Worm (Caenorhabditis elegans): ENCODE measurements around the gene max-1.

max-1 gene

DNA sequence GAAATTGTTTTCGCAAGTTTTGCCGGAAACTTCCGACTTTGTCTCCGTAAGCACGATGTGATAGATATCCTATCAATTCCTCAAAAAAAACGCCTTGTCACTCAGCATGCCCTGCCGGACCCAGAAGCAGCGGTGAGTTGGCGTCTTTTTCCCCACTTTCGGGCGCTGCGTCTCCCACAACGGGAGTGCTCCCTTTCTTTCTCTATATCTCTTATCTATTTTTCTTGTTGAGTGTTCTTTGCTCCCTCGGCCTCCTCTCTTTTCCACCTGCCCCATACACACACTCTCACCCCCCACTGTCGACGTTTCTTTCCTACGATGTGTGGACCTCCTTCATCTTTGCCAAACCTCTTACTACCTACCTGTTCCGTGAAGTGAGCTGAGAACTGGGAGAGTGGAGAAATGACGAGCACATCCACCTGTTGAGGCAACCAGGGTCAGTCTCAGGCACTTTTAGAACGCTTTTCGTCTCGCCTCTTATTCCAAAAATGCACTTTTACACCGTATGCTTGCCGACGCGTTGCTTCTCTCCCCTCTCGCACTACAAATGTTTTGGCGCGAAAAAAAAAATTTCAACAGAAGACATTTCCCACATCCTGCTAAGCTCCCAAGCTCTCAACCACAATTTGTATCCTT lies 34.0 kb downstream of the max-1 start (continued):
- TF ChIP-seq hmg-1.2 (GFP tag; IDR thresholded peaks at IDR 0.05) (peak; percentile 60; the same call in 1 of the 2 replicates), ets-4 (GFP tag; optimal IDR thresholded peaks at IDR 0.05) (no peak), Y53G8AR.9 (GFP tag; conservative IDR thresholded peaks at IDR 0.05) (no peak), die-1 (tag; optimal IDR thresholded peaks at IDR 0.05) (peak; percentile 15), lin-54 (GFP tag; optimal IDR thresholded peaks at IDR 0.05) (no peak), Y67H2A.10 (GFP tag; conservative IDR thresholded peaks at IDR 0.05) (no peak), attf-5 (GFP tag; optimal IDR thresholded peaks at IDR 0.05) (peak; percentile 32), snpc-3.4 (tag; optimal IDR thresholded peaks at IDR 0.05) (no peak), aptf-2 (GFP tag; conservative IDR thresholded peaks at IDR 0.05) (no peak), him-1 (tag; optimal IDR thresholded peaks at IDR 0.05) (no peak), ZK185.1 (tag; optimal IDR thresholded peaks at IDR 0.05; ENCODE audit: poor library complexity, severe bottlenecking) (no peak), egrh-3 (GFP tag; IDR thresholded peaks at IDR 0.05) (peak; percentile 54; the same call in 1 of the 2 replicates), nhr-80 (tag; optimal IDR thresholded peaks at IDR 0.05) (peak; percentile 42), B0035.1 (tag; optimal IDR thresholded peaks at IDR 0.05) (no peak), pbrm-1 (GFP tag; IDR thresholded peaks at IDR 0.05) (no peak), D2030.7 (GFP tag; IDR thresholded peaks at IDR 0.05) (no peak), F33H1.4 (GFP tag; IDR thresholded peaks at IDR 0.05) (no peak), hsf-1 (GFP tag; IDR thresholded peaks at IDR 0.05) (no peak), rcor-1 (GFP tag; IDR thresholded peaks at IDR 0.05) (no peak), F57C9.4 (tag; optimal IDR thresholded peaks at IDR 0.05) (no peak), akir-1 (GFP tag; optimal IDR thresholded peaks at IDR 0.05) (no peak), fkh-3 (tag; optimal IDR thresholded peaks at IDR 0.05) (no peak), bed-2 (GFP tag; IDR thresholded peaks at IDR 0.05) (no peak), lin-40 (tag; optimal IDR thresholded peaks at IDR 0.05) (no peak), ceh-58 (GFP tag; IDR thresholded peaks at IDR 0.05) (no peak), F22D6.2 (tag; optimal IDR thresholded peaks at IDR 0.05) (no peak), nhr-27 (tag; optimal IDR thresholded peaks at IDR 0.05) (no peak), tbp1 (GFP tag; optimal IDR thresholded peaks at IDR 0.05) (peak; percentile 36), repo-1 (tag; optimal IDR thresholded peaks at IDR 0.05) (no peak), hrde-1 (tag; optimal IDR thresholded peaks at IDR 0.05; ENCODE audit: borderline replicate concordance) (no peak), dpff-1 (tag; optimal IDR thresholded peaks at IDR 0.05) (no peak), lag-1 (GFP tag; IDR thresholded peaks at IDR 0.05) (no peak), gei-17 (GFP tag; optimal IDR thresholded peaks at IDR 0.05) (no peak), rpc-1 (optimal IDR thresholded peaks at IDR 0.05) (no peak), rpc-1 (tag; optimal IDR thresholded peaks at IDR 0.05) (no peak), ceh-100 (GFP tag; IDR thresholded peaks at IDR 0.05) (no peak), B0336.3 (GFP tag; IDR thresholded peaks at IDR 0.05) (no peak; the same call in 1 of the 2 replicates), Y79H2A.3 (GFP tag; conservative IDR thresholded peaks at IDR 0.05) (no peak), chd-7 (tag; optimal IDR thresholded peaks at IDR 0.05) (no peak), rec-8 (tag; optimal IDR thresholded peaks at IDR 0.05) (no peak), ceh-27 (GFP tag; optimal IDR thresholded peaks at IDR 0.05) (peak; percentile 32), xnd-1 (tag; optimal IDR thresholded peaks at IDR 0.05) (no peak), mcd-1 (GFP tag; IDR thresholded peaks at IDR 0.05) (peak; percentile 45; the same call in 1 of the 2 replicates), egl-44 (GFP tag; IDR thresholded peaks at IDR 0.05) (no peak), lin-35 (GFP tag; optimal IDR thresholded peaks at IDR 0.05) (peak in 1 of 3 experiments; percentile 49), nfya-2 (GFP tag; IDR thresholded peaks at IDR 0.05) (no peak), ama-1 (optimal IDR thresholded peaks at IDR 0.05) (peak; percentile 46), ama-1 (GFP tag; optimal IDR thresholded peaks at IDR 0.05) (no peak), somi-1 (GFP tag; optimal IDR thresholded peaks at IDR 0.05) (peak; percentile 74)

Data from whole organism, young adult.